Worm (Caenorhabditis elegans) whole organism, L4 larva: Measurements from ENCODE around the gene F07D3.3.

Experiments used
- F10B5.3 ChIP-seq: sonication (generic microtip); optimal IDR thresholded peaks from 2 replicates; lab custom pipeline; 2016; ENCODE audit warnings: mild to moderate bottlenecking, missing genetic modification characterization, missing compliant biosample characterization
- F26F4.8 ChIP-seq: fragments of 200-800 bp; sonication (Bioruptor generic); conservative IDR thresholded peaks from 2 replicates; pipeline ENCODE4 v1.3.6; 2022; ENCODE audit warnings: missing genetic modification characterization, missing compliant biosample characterization
- ZK337.2 ChIP-seq: fragments of 200-800 bp; sonication (Bioruptor generic); IDR thresholded peaks from 2 replicates; pipeline ENCODE4 v1.3.6; 2022; ENCODE audit warnings: missing genetic modification reagents, missing genetic modification characterization, missing compliant biosample characterization
- aha-1 ChIP-seq: fragments of 150-350 bp; peaks from one replicate; lab custom pipeline; 2014; ENCODE audit warnings: missing biosample characterization, missing genetic modification characterization
- arid-1 ChIP-seq: fragments of 200-800 bp; sonication (Bioruptor generic); conservative IDR thresholded peaks from 2 replicates; pipeline ENCODE4 v1.3.6; 2022; ENCODE audit warnings: missing genetic modification reagents, missing genetic modification characterization, missing compliant biosample characterization
- attf-4 ChIP-seq: sonication (generic microtip); optimal IDR thresholded peaks from 3 replicates; lab custom pipeline; 2017; ENCODE audit warnings: missing biosample characterization, missing genetic modification characterization
- ceh-32 ChIP-seq: sonication (generic microtip); optimal IDR thresholded peaks from 2 replicates; lab custom pipeline; 2016; ENCODE audit warnings: mild to moderate bottlenecking, missing genetic modification characterization, missing compliant biosample characterization; ENCODE audit not compliant: poor library complexity
- cey-2 ChIP-seq: sonication (generic microtip); optimal IDR thresholded peaks from 3 replicates; lab custom pipeline; 2017; ENCODE audit warnings: missing genetic modification characterization, mild to moderate bottlenecking, missing compliant biosample characterization, antibody characterized with exemption, borderline replicate concordance; ENCODE audit not compliant: insufficient read depth
- daf-16 ChIP-seq, 3 experiments: sonication (generic microtip); optimal IDR thresholded peaks; 2 replicates each; lab custom pipeline; 2016 to 2017; ENCODE audit warnings: missing genetic modification characterization in 3 of 3, missing genetic modification reagents in 3 of 3, mild to moderate bottlenecking in 2 of 3, missing compliant biosample characterization in 2 of 3, missing biosample characterization in 1 of 3, moderate library complexity in 1 of 3
- daf-19 ChIP-seq: fragments of 200-800 bp; sonication (Bioruptor generic); conservative IDR thresholded peaks from 2 replicates; pipeline ENCODE4 v1.3.6; 2022; ENCODE audit warnings: missing genetic modification characterization, missing compliant biosample characterization
- dmd-6 ChIP-seq: fragments of 200-800 bp; sonication (Bioruptor generic); IDR thresholded peaks from 2 replicates; pipeline ENCODE4 v1.3.6; 2022; ENCODE audit warnings: missing genetic modification reagents, missing genetic modification characterization, missing compliant biosample characterization
- dmd-9 ChIP-seq: fragments of 200-800 bp; sonication (Bioruptor generic); IDR thresholded peaks from 2 replicates; pipeline ENCODE4 v1.3.6; 2022; ENCODE audit warnings: missing genetic modification reagents, missing genetic modification characterization, missing compliant biosample characterization
- dpl-1 ChIP-seq: fragments of 150-350 bp; optimal IDR thresholded peaks from 2 replicates; lab custom pipeline; 2014; ENCODE audit warnings: missing biosample characterization, missing genetic modification reagents, missing genetic modification characterization
- dve-1 ChIP-seq: sonication (generic microtip); optimal IDR thresholded peaks from 2 replicates; lab custom pipeline; 2017; ENCODE audit warnings: antibody characterized with exemption, mild to moderate bottlenecking, missing genetic modification characterization, missing compliant biosample characterization; ENCODE audit not compliant: insufficient read depth
- fkh-10 ChIP-seq: fragments of 150-350 bp; optimal IDR thresholded peaks from 2 replicates; lab custom pipeline; 2014; ENCODE audit warnings: missing biosample characterization, missing genetic modification reagents, missing genetic modification characterization
- gei-8 ChIP-seq: fragments of 200-800 bp; sonication (Bioruptor generic); optimal IDR thresholded peaks from 2 replicates; lab custom pipeline; 2018; ENCODE audit warnings: mild to moderate bottlenecking, missing genetic modification characterization, missing compliant biosample characterization
- hif-1 ChIP-seq, 2 experiments: sonication (generic microtip); optimal IDR thresholded peaks; 2 replicates each; lab custom pipeline; 2016 to 2017; ENCODE audit warnings: missing compliant biosample characterization in 2 of 2, missing genetic modification characterization in 2 of 2, missing genetic modification reagents in 2 of 2, missing genotype in 2 of 2, mild to moderate bottlenecking in 1 of 2
- hlh-11 ChIP-seq: fragments of 200-800 bp; sonication (Bioruptor generic); optimal IDR thresholded peaks from 2 replicates; lab custom pipeline; 2018; ENCODE audit warnings: mild to moderate bottlenecking, missing genetic modification characterization, missing compliant biosample characterization
- hlh-30 ChIP-seq: sonication (generic microtip); optimal IDR thresholded peaks from 2 replicates; lab custom pipeline; 2017; ENCODE audit warnings: antibody characterized with exemption, mild to moderate bottlenecking, missing genetic modification characterization, missing compliant biosample characterization; ENCODE audit not compliant: insufficient read depth
- lim-7 ChIP-seq: fragments of 200-800 bp; sonication (Bioruptor generic); IDR thresholded peaks from 2 replicates; pipeline ENCODE4 v1.3.6; 2022; ENCODE audit warnings: missing genetic modification characterization, missing compliant biosample characterization
- lin-1 ChIP-seq: fragments of 200-800 bp; sonication (Bioruptor generic); IDR thresholded peaks from 2 replicates; pipeline ENCODE4 v1.3.6; 2022; ENCODE audit warnings: missing genetic modification reagents, missing genetic modification characterization, missing compliant biosample characterization
- lin-38 ChIP-seq: fragments of 200-800 bp; sonication (Bioruptor generic); IDR thresholded peaks from 2 replicates; pipeline ENCODE4 v1.3.6; 2022; ENCODE audit warnings: missing genetic modification reagents, missing genetic modification characterization, missing compliant biosample characterization
- lir-3 ChIP-seq: sonication (generic microtip); optimal IDR thresholded peaks from 2 replicates; lab custom pipeline; 2016; ENCODE audit warnings: mild to moderate bottlenecking, missing genetic modification characterization, missing compliant biosample characterization
- mdl-1 ChIP-seq, 2 experiments: fragments of 150-350 bp in 1 of 2; sonication (generic microtip) in 1 of 2; optimal IDR thresholded peaks; 2 replicates each; lab custom pipeline; 2014 to 2017; ENCODE audit warnings: missing biosample characterization in 2 of 2, missing genetic modification characterization in 2 of 2
- mdt-29 ChIP-seq: fragments of 200-800 bp; sonication (Bioruptor generic); IDR thresholded peaks from 2 replicates; pipeline ENCODE4 v1.3.6; 2022; ENCODE audit warnings: missing genetic modification reagents, missing genetic modification characterization, missing compliant biosample characterization
- mxl-2 ChIP-seq: fragments of 200-800 bp; sonication (Bioruptor generic); conservative IDR thresholded peaks from 2 replicates; pipeline ENCODE4 v1.3.6; 2022; ENCODE audit warnings: missing genetic modification reagents, missing genetic modification characterization, missing compliant biosample characterization
- nhr-10 ChIP-seq: fragments of 150-350 bp; optimal IDR thresholded peaks from 2 replicates; lab custom pipeline; 2014; ENCODE audit warnings: missing biosample characterization, missing genetic modification characterization
- nhr-102 ChIP-seq: sonication (generic microtip); optimal IDR thresholded peaks from 2 replicates; lab custom pipeline; 2016; ENCODE audit warnings: mild to moderate bottlenecking, missing genetic modification characterization, moderate library complexity, missing compliant biosample characterization
- nhr-11 ChIP-seq: fragments of 150-350 bp; optimal IDR thresholded peaks from 2 replicates; lab custom pipeline; 2014; ENCODE audit warnings: missing biosample characterization, missing genetic modification characterization
- nhr-28 ChIP-seq: fragments of 150-350 bp; optimal IDR thresholded peaks from 2 replicates; lab custom pipeline; 2014; ENCODE audit warnings: missing biosample characterization, missing genetic modification characterization
- nhr-76 ChIP-seq: fragments of 150-350 bp; optimal IDR thresholded peaks from 2 replicates; lab custom pipeline; 2014; ENCODE audit warnings: missing biosample characterization, missing genetic modification characterization
- php-3 ChIP-seq: fragments of 200-800 bp; sonication (Bioruptor generic); IDR thresholded peaks from 2 replicates; pipeline ENCODE4 v1.3.6; 2022; ENCODE audit warnings: missing genetic modification reagents, missing genetic modification characterization, missing compliant biosample characterization
- pqm-1 ChIP-seq: sonication (generic microtip); optimal IDR thresholded peaks from 2 replicates; lab custom pipeline; 2017; ENCODE audit warnings: missing biosample characterization, missing genetic modification characterization
- rbr-2 ChIP-seq: sonication (generic microtip); optimal IDR thresholded peaks from 2 replicates; lab custom pipeline; 2016; ENCODE audit warnings: missing genotype, missing genetic modification characterization, missing compliant biosample characterization
- snpc-1.2 ChIP-seq: fragments of 200-800 bp; sonication (Bioruptor generic); IDR thresholded peaks from 2 replicates; pipeline ENCODE4 v1.3.6; 2022; ENCODE audit warnings: missing genetic modification reagents, missing genetic modification characterization, missing compliant biosample characterization
- spr-1 ChIP-seq: sonication (generic microtip); optimal IDR thresholded peaks from 2 replicates; lab custom pipeline; 2016; ENCODE audit warnings: mild to moderate bottlenecking, missing genetic modification characterization, missing compliant biosample characterization
- tag-97 ChIP-seq: fragments of 200-800 bp; sonication (Bioruptor generic); IDR thresholded peaks from 2 replicates; pipeline ENCODE4 v1.3.6; 2022; ENCODE audit warnings: missing genetic modification characterization, missing compliant biosample characterization
- unc-130 ChIP-seq: sonication (generic microtip); optimal IDR thresholded peaks from 2 replicates; lab custom pipeline; 2016; ENCODE audit warnings: missing genetic modification reagents, missing genetic modification characterization, missing compliant biosample characterization
- vab-7 ChIP-seq: fragments of 200-800 bp; sonication (Bioruptor generic); IDR thresholded peaks from 2 replicates; pipeline ENCODE4 v1.3.6; 2022; ENCODE audit warnings: missing genetic modification reagents, missing genetic modification characterization, missing compliant biosample characterization
- zag-1 ChIP-seq: fragments of 150-350 bp; optimal IDR thresholded peaks from 2 replicates; lab custom pipeline; 2014; ENCODE audit warnings: missing biosample characterization, missing genetic modification characterization
- zip-11 ChIP-seq: fragments of 200-800 bp; sonication (Bioruptor generic); IDR thresholded peaks from 2 replicates; pipeline ENCODE4 v1.3.6; 2022; ENCODE audit warnings: missing genetic modification characterization, missing compliant biosample characterization

Gene F07D3.3

ce11 chrV:9499295-9499694, 36.8 kb upstream of the F07D3.3 start:
- TF ChIP-seq arid-1 (GFP tag; lab: Robert Waterston, UW): no peak
- no peak for TF ChIP-seq daf-16 (GFP tag; optimal IDR thresholded peaks at IDR 0.05; lab: Kevin White, UChicago)
- no peak for TF ChIP-seq daf-16 (tag; optimal IDR thresholded peaks at IDR 0.05; lab: Kevin White, UChicago)
- TF ChIP-seq gei-8 (GFP tag; lab: Kevin White, UChicago): no peak
- TF ChIP-seq pqm-1 (tag; lab: Kevin White, UChicago): no peak
- TF ChIP-seq fkh-10 (GFP tag; lab: Kevin White, UChicago): no peak
- TF ChIP-seq unc-130 (GFP tag; lab: Kevin White, UChicago): no peak
- no peak for TF ChIP-seq dpl-1 (GFP tag; lab: Kevin White, UChicago)
- no peak for TF ChIP-seq F10B5.3 (tag; lab: Kevin White, UChicago)
- no peak for TF ChIP-seq rbr-2
- TF ChIP-seq cey-2 (tag; lab: Kevin White, UChicago): no peak
- no peak for TF ChIP-seq ceh-32 (tag; lab: Kevin White, UChicago)
- TF ChIP-seq mxl-2 (GFP tag; lab: Robert Waterston, UW): no peak
- TF ChIP-seq nhr-11 (tag; lab: Kevin White, UChicago): no peak
- no peak for TF ChIP-seq nhr-76
- TF ChIP-seq nhr-28 (tag; lab: Kevin White, UChicago): no peak

- TF ChIP-seq attf-4 (tag; lab: Kevin White, UChicago) (no peak), daf-16 (GFP tag; optimal IDR thresholded peaks at IDR 0.05; lab: Kevin White, UChicago) (peak in 1 of 2 experiments; percentile 37), daf-16 (tag; optimal IDR thresholded peaks at IDR 0.05; lab: Kevin White, UChicago) (no peak)
- TF ChIP-seq, all 104 proteins: peak for 1
Observed at ce11 chrV:9496742-9497141, 34.2 kb upstream of the F07D3.3 start, which contains the start of gene gsnl-1. gsnl-1 (plus strand) TSS chrV:9497042.

ce11 chrV:9492460-9492859, 30.0 kb upstream of the F07D3.3 start:
- TF ChIP-seq dmd-6 (GFP tag; lab: Robert Waterston, UW) (peak; percentile 68), cey-2 (tag; lab: Kevin White, UChicago) (no peak), dve-1 (tag; lab: Kevin White, UChicago) (peak; percentile 56), nhr-28 (tag; lab: Kevin White, UChicago) (peak; percentile 26), zag-1 (tag; lab: Kevin White, UChicago) (no peak), nhr-11 (tag; lab: Kevin White, UChicago) (no peak), daf-16 (GFP tag; optimal IDR thresholded peaks at IDR 0.05; lab: Kevin White, UChicago) (no peak), daf-16 (tag; optimal IDR thresholded peaks at IDR 0.05; lab: Kevin White, UChicago) (peak; percentile 26), pqm-1 (tag; lab: Kevin White, UChicago) (peak; percentile 19), hlh-11 (peak; percentile 35)

ce11 chrV:9491440-9492160, 29.1 kb upstream of the F07D3.3 start, which contains the start of gene K06A4.7:
K06A4.7 (minus strand) TSS chrV:9491490.
- TF ChIP-seq lir-3 (tag; lab: Kevin White, UChicago): no peak
- TF ChIP-seq dmd-9 (GFP tag; lab: Robert Waterston, UW): no peak
- TF ChIP-seq mdt-29 (GFP tag; lab: Robert Waterston, UW): no peak
- TF ChIP-seq aha-1: peak; percentile 55
- TF ChIP-seq spr-1 (tag; lab: Kevin White, UChicago): no peak
- no peak for TF ChIP-seq F26F4.8 (GFP tag; lab: Robert Waterston, UW)
- no peak for TF ChIP-seq zip-11 (GFP tag; lab: Robert Waterston, UW)
- TF ChIP-seq hlh-30 (tag; lab: Kevin White, UChicago): no peak
- TF ChIP-seq snpc-1.2 (GFP tag; lab: Robert Waterston, UW): no peak
- no peak for TF ChIP-seq daf-16 (GFP tag; optimal IDR thresholded peaks at IDR 0.05; lab: Kevin White, UChicago)
- peak; percentile 64 for TF ChIP-seq daf-16 (tag; optimal IDR thresholded peaks at IDR 0.05; lab: Kevin White, UChicago)
- no peak for TF ChIP-seq daf-19 (GFP tag; lab: Robert Waterston, UW)
- TF ChIP-seq nhr-102: no peak
- TF ChIP-seq nhr-10: no peak
- TF ChIP-seq attf-4 (tag; lab: Kevin White, UChicago): no peak
- no peak for TF ChIP-seq ZK337.2 (GFP tag; lab: Robert Waterston, UW)
- 0 out of 2 replicates have a peak, but pooled peaks have one; percentile 17 for TF ChIP-seq lin-1 (GFP tag; lab: Robert Waterston, UW)
- no peak for TF ChIP-seq lim-7 (GFP tag; lab: Robert Waterston, UW)
- peak in 1 of 2 experiments; percentile 1 for TF ChIP-seq hif-1 (tag; optimal IDR thresholded peaks at IDR 0.05; lab: Kevin White, UChicago)
- TF ChIP-seq mdl-1 (tag; optimal IDR thresholded peaks at IDR 0.05; lab: Kevin White, UChicago): peak in 1 of 2 experiments; percentile 33
- no peak for TF ChIP-seq vab-7 (GFP tag; lab: Robert Waterston, UW)
- no peak for TF ChIP-seq tag-97 (GFP tag; lab: Robert Waterston, UW)
- no peak for TF ChIP-seq lin-38
- TF ChIP-seq hlh-11: peak; percentile 76
- TF ChIP-seq php-3 (GFP tag; lab: Robert Waterston, UW): no peak; the same call in 1 of the 2 replicates
